4 fruit fly cellular contexts compared by ENCODE assay signal in genomic region chr3R:8155735-8156670, dm6.
TF ChIP-seq lines count a peak whose summit lies in the region.

No protein-coding gene starts in this region.

- no peak for TF ChIP-seq CTCF in whole organism, embryonic (GFP tag; optimal IDR thresholded peaks at IDR 0.05; lab: Kevin White, UChicago)

TF ChIP-seq in whole organism, embryonic, 481 proteins besides CTCF, POLR2A, EP300 and RAD21 (continues in another document):
- TF ChIP-seq CG6683 (GFP tag; optimal IDR thresholded peaks at IDR 0.05; lab: Kevin White, UChicago) = no peak
- TF ChIP-seq CG2202 (tag; optimal IDR thresholded peaks at IDR 0.05; lab: Kevin White, UChicago) = peak; percentile 32
- TF ChIP-seq CG4328 (GFP tag; optimal IDR thresholded peaks at IDR 0.05; lab: Kevin White, UChicago) = peak; percentile 9
- no peak for TF ChIP-seq CG1233 (GFP tag; optimal IDR thresholded peaks at IDR 0.05; lab: Kevin White, UChicago)
- TF ChIP-seq Hr78 (GFP tag; optimal IDR thresholded peaks at IDR 0.05; lab: Kevin White, UChicago) = peak in 1 of 2 experiments; percentile 41
- peak; percentile 6 for TF ChIP-seq CG9817 (tag; optimal IDR thresholded peaks at IDR 0.05; lab: Kevin White, UChicago)
- no peak for TF ChIP-seq D (optimal IDR thresholded peaks at IDR 0.05; lab: Kevin White, UChicago)
- peak; percentile 3 for TF ChIP-seq D (GFP tag; optimal IDR thresholded peaks at IDR 0.05; lab: Kevin White, UChicago)
- no peak for TF ChIP-seq sc (optimal IDR thresholded peaks at IDR 0.05; lab: Kevin White, UChicago)
- TF ChIP-seq sc (GFP tag; optimal IDR thresholded peaks at IDR 0.05; lab: Kevin White, UChicago) = peak; percentile 54
- no peak for TF ChIP-seq bcd (GFP tag; optimal IDR thresholded peaks at IDR 0.05; lab: Kevin White, UChicago)
- peak; percentile 29 for TF ChIP-seq Hmr (GFP tag; optimal IDR thresholded peaks at IDR 0.05; lab: Kevin White, UChicago)
- TF ChIP-seq Dref (GFP tag; IDR thresholded peaks at IDR 0.05; lab: Robert Waterston, UW) = no peak
- TF ChIP-seq ATbp (GFP tag; optimal IDR thresholded peaks at IDR 0.05; lab: Kevin White, UChicago) = peak; percentile 47
- TF ChIP-seq CG4404 (GFP tag; IDR thresholded peaks at IDR 0.05; lab: Robert Waterston, UW) = no peak
- peak; percentile 48; the same call in 1 of the 2 replicates for TF ChIP-seq crol (GFP tag; IDR thresholded peaks at IDR 0.05; lab: Robert Waterston, UW)
- peak in 1 of 2 experiments; percentile 50 for TF ChIP-seq bsh (GFP tag; optimal IDR thresholded peaks at IDR 0.05; lab: Kevin White, UChicago)
- TF ChIP-seq Med (GFP tag; lab: Kevin White, UChicago) = peak; percentile 59
- no peak for TF ChIP-seq twi (tag; optimal IDR thresholded peaks at IDR 0.05; lab: Kevin White, UChicago)
- TF ChIP-seq gsb-n (tag; optimal IDR thresholded peaks at IDR 0.05; lab: Kevin White, UChicago) = peak; percentile 29
- TF ChIP-seq CG15601 (tag; optimal IDR thresholded peaks at IDR 0.05; lab: Kevin White, UChicago) = peak; percentile 13
- no peak for TF ChIP-seq bigmax (GFP tag; optimal IDR thresholded peaks at IDR 0.05; lab: Kevin White, UChicago)
- TF ChIP-seq CG15696 (tag; optimal IDR thresholded peaks at IDR 0.05; lab: Kevin White, UChicago) = peak; percentile 28

TF ChIP-seq in whole organism, prepupa, 60 proteins besides CTCF, POLR2A, EP300 and RAD21:
- no peak for TF ChIP-seq CG31627 (GFP tag; optimal IDR thresholded peaks at IDR 0.05; lab: Kevin White, UChicago)
- TF ChIP-seq CG7368 (GFP tag; optimal IDR thresholded peaks at IDR 0.05; lab: Kevin White, UChicago) = no peak
- no peak for TF ChIP-seq Eip78C (GFP tag; lab: Kevin White, UChicago)
- TF ChIP-seq eg (GFP tag; IDR thresholded peaks at IDR 0.05; lab: Robert Waterston, UW) = no peak
- TF ChIP-seq CG8632 (GFP tag; optimal IDR thresholded peaks at IDR 0.05; lab: Kevin White, UChicago) = no peak
- peak; percentile 54 for TF ChIP-seq fkh (GFP tag; optimal IDR thresholded peaks at IDR 0.05; lab: Kevin White, UChicago)
- no peak for TF ChIP-seq CG6854 (GFP tag; optimal IDR thresholded peaks at IDR 0.05; lab: Kevin White, UChicago)
- no peak for TF ChIP-seq CG6163 (GFP tag; IDR thresholded peaks at IDR 0.05; lab: Robert Waterston, UW)
TF ChIP-seq in whole organism, prepupa: peak in this region for 1.

TF ChIP-seq in whole organism, pupa, 21 proteins besides CTCF, POLR2A, EP300 and RAD21:
- no peak for TF ChIP-seq CG4496 (GFP tag; IDR thresholded peaks at IDR 0.05; lab: Robert Waterston, UW)
- TF ChIP-seq EcR (GFP tag; optimal IDR thresholded peaks at IDR 0.05; lab: Kevin White, UChicago) = peak; percentile 30

TF ChIP-seq in whole organism, wandering third instar larva, 38 proteins besides CTCF, POLR2A, EP300 and RAD21:
- TF ChIP-seq lola (GFP tag; optimal IDR thresholded peaks at IDR 0.05; lab: Kevin White, UChicago) (no peak), Dif (GFP tag; optimal IDR thresholded peaks at IDR 0.05; lab: Kevin White, UChicago; ENCODE audit: partially characterized antibody) (no peak), usp (GFP tag; optimal IDR thresholded peaks at IDR 0.05; lab: Kevin White, UChicago) (no peak), foxo (GFP tag; optimal IDR thresholded peaks at IDR 0.05; lab: Kevin White, UChicago) (no peak), Dfd (GFP tag; optimal IDR thresholded peaks at IDR 0.05; lab: Kevin White, UChicago) (peak; percentile 15), Hr78 (GFP tag; optimal IDR thresholded peaks at IDR 0.05; lab: Kevin White, UChicago) (no peak)
TF ChIP-seq in whole organism, wandering third instar larva: peak in this region for 1.

Comparison
In these comparisons a context has a peak if more than half of its experiments do, and no peak if none do; other contexts are left out.
1. Of the 7 proteins assayed by ChIP-seq in both whole organism, embryonic and whole organism, prepupa: peak only in whole organism, embryonic: Blimp-1 and Sox102F; only in whole organism, prepupa: none; in both: none; in neither: 5.